Worm (Caenorhabditis elegans): ENCODE data around the gene nlp-78.

Gene nlp-78

ce11 chrII:9120329-9120728 lies 15.6 kb upstream of the nlp-78 start:
- TF ChIP-seq efl-1 (optimal IDR thresholded peaks at IDR 0.05) (no peak), efl-1 (GFP tag; optimal IDR thresholded peaks at IDR 0.05 in 1 of 2) (peak in 1 of 2 experiments; percentile 51), efl-3 (GFP tag; optimal IDR thresholded peaks at IDR 0.05) (no peak), fkh-8 (tag; optimal IDR thresholded peaks at IDR 0.05) (peak; percentile 56), dsc-1 (tag; optimal IDR thresholded peaks at IDR 0.05) (peak; percentile 93), nhr-12 (tag; optimal IDR thresholded peaks at IDR 0.05) (no peak), pax-3 (tag; optimal IDR thresholded peaks at IDR 0.05) (peak; percentile 40), sox-4 (tag; optimal IDR thresholded peaks at IDR 0.05) (peak; percentile 28), nhr-76 (tag; optimal IDR thresholded peaks at IDR 0.05) (no peak), snpc-4 (tag; optimal IDR thresholded peaks at IDR 0.05) (no peak), egl-13 (tag; optimal IDR thresholded peaks at IDR 0.05) (peak; percentile 5), unc-130 (tag; optimal IDR thresholded peaks at IDR 0.05) (no peak), nhr-47 (tag; optimal IDR thresholded peaks at IDR 0.05) (peak; percentile 8), hlh-4 (tag; optimal IDR thresholded peaks at IDR 0.05) (no peak), mef-2 (tag; optimal IDR thresholded peaks at IDR 0.05) (no peak), irx-1 (tag; optimal IDR thresholded peaks at IDR 0.05) (no peak)

- TF ChIP-seq fkh-10 (GFP tag; optimal IDR thresholded peaks at IDR 0.05) (peak; percentile 8), lin-14 (GFP tag; optimal IDR thresholded peaks at IDR 0.05) (peak; percentile 55), nhr-71 (tag; optimal IDR thresholded peaks at IDR 0.05) (peak; percentile 47), ceh-90 (tag; optimal IDR thresholded peaks at IDR 0.05) (no peak), dsc-1 (tag; optimal IDR thresholded peaks at IDR 0.05) (peak; percentile 42), unc-86 (tag; optimal IDR thresholded peaks at IDR 0.05) (peak; percentile 57), fkh-8 (tag; optimal IDR thresholded peaks at IDR 0.05) (peak; percentile 75), lin-13 (GFP tag; optimal IDR thresholded peaks at IDR 0.05) (no peak), efl-1 (optimal IDR thresholded peaks at IDR 0.05) (no peak), efl-1 (GFP tag; optimal IDR thresholded peaks at IDR 0.05 in 1 of 2) (peak in 1 of 2 experiments; percentile 55), nhr-47 (tag; optimal IDR thresholded peaks at IDR 0.05) (peak; percentile 53)
Measured at ce11 chrII:9120813-9121554, 15.0 kb upstream of the nlp-78 start.

- no peak for TF ChIP-seq fkh-10 (GFP tag; optimal IDR thresholded peaks at IDR 0.05)
- TF ChIP-seq nhr-85 (tag) = peak; percentile 69
Measured at ce11 chrII:9124353-9124752, 11.6 kb upstream of the nlp-78 start.

ce11 chrII:9125007-9125406 lies 11.0 kb upstream of the nlp-78 start:
- TF ChIP-seq xbp-1 (tag; optimal IDR thresholded peaks at IDR 0.05) (no peak), C04F5.9 (tag; optimal IDR thresholded peaks at IDR 0.05) (no peak), ces-1 (GFP tag; optimal IDR thresholded peaks at IDR 0.05) (no peak), ceh-8 (GFP tag; optimal IDR thresholded peaks at IDR 0.05) (no peak), mdl-1 (tag; optimal IDR thresholded peaks at IDR 0.05) (no peak)

- TF ChIP-seq tbx-2 (tag; optimal IDR thresholded peaks at IDR 0.05) = no peak
- no peak for TF ChIP-seq sptf-1 (tag; optimal IDR thresholded peaks at IDR 0.05)
- TF ChIP-seq sup-37 (GFP tag; optimal IDR thresholded peaks at IDR 0.05) = no peak
- no peak for TF ChIP-seq unc-98 (GFP tag; IDR thresholded peaks at IDR 0.05)
- TF ChIP-seq nhr-76 (tag; optimal IDR thresholded peaks at IDR 0.05) = no peak
- no peak for TF ChIP-seq nhr-90 (tag; optimal IDR thresholded peaks at IDR 0.05; ENCODE audit: poor library complexity)
- no peak for TF ChIP-seq unc-130 (tag; optimal IDR thresholded peaks at IDR 0.05)
- no peak for TF ChIP-seq nhr-19 (GFP tag; conservative IDR thresholded peaks at IDR 0.05)
- TF ChIP-seq snpc-4 (tag; optimal IDR thresholded peaks at IDR 0.05) = no peak
- no peak for TF ChIP-seq ceh-90 (tag; optimal IDR thresholded peaks at IDR 0.05)
- TF ChIP-seq nhr-71 (tag; optimal IDR thresholded peaks at IDR 0.05) = no peak
- TF ChIP-seq lin-14 (GFP tag; optimal IDR thresholded peaks at IDR 0.05) = no peak
- no peak for TF ChIP-seq efl-1 (optimal IDR thresholded peaks at IDR 0.05)
- TF ChIP-seq efl-1 (GFP tag; optimal IDR thresholded peaks at IDR 0.05 in 1 of 2) = no peak
Measured at ce11 chrII:9126965-9127364, 9.0 kb upstream of the nlp-78 start.
